Fruit fly (Drosophila melanogaster) whole organism, embryonic: ENCODE data around the gene CG5043.

Experiments
- Abd-B ChIP-seq: fragments of 200-800 bp; sonication (Bioruptor generic); optimal IDR thresholded peaks from 2 replicates; lab custom pipeline; 2018; ENCODE audit warnings: missing biosample characterization, mild to moderate bottlenecking, missing genetic modification characterization, moderate library complexity
- Atf6 ChIP-seq: fragments of 200-800 bp; sonication (Bioruptor generic); IDR thresholded peaks from 2 replicates; pipeline ENCODE4 v1.3.6; 2022; ENCODE audit warnings: missing biosample characterization, missing genetic modification characterization
- Blimp-1 ChIP-seq: fragments of 200-800 bp; sonication (Bioruptor generic); optimal IDR thresholded peaks from 3 replicates; lab custom pipeline; 2018; ENCODE audit warnings: missing biosample characterization, missing genetic modification characterization, mild to moderate bottlenecking, moderate library complexity, missing genetic modification reagents
- BtbVII ChIP-seq: fragments of 200-800 bp; sonication (Bioruptor generic); optimal IDR thresholded peaks from 3 replicates; lab custom pipeline; 2017; ENCODE audit warnings: missing biosample characterization, mild to moderate bottlenecking, missing genetic modification characterization
- CG10267 ChIP-seq: fragments of 200-800 bp; sonication (Bioruptor generic); optimal IDR thresholded peaks from 2 replicates; lab custom pipeline; 2018; ENCODE audit warnings: missing biosample characterization, mild to moderate bottlenecking, missing genetic modification characterization, moderate library complexity
- CG10431 ChIP-seq: fragments of 200-800 bp; sonication (Bioruptor generic); optimal IDR thresholded peaks from 3 replicates; lab custom pipeline; 2018; ENCODE audit warnings: missing biosample characterization, mild to moderate bottlenecking, missing genetic modification characterization
- CG13287 ChIP-seq: fragments of 200-800 bp; sonication (Bioruptor generic); IDR thresholded peaks from 2 replicates; pipeline ENCODE4 v1.3.6; 2022; ENCODE audit warnings: missing biosample characterization, missing genetic modification characterization; ENCODE audit not compliant: partially characterized antibody
- CG13894 ChIP-seq: fragments of 200-800 bp; sonication (Bioruptor generic); optimal IDR thresholded peaks from 3 replicates; lab custom pipeline; 2018; ENCODE audit warnings: missing biosample characterization, mild to moderate bottlenecking, missing genetic modification characterization, moderate library complexity
- CG15011 ChIP-seq: fragments of 200-800 bp; sonication (Bioruptor generic); optimal IDR thresholded peaks from 3 replicates; lab custom pipeline; 2018; ENCODE audit warnings: missing biosample characterization, mild to moderate bottlenecking, missing genetic modification characterization
- CG1603 ChIP-seq: fragments of 200-800 bp; sonication (Bioruptor generic); optimal IDR thresholded peaks from 2 replicates; lab custom pipeline; 2019; ENCODE audit warnings: missing biosample characterization, mild to moderate bottlenecking, missing genetic modification characterization, moderate library complexity
- CG17361 ChIP-seq: fragments of 200-800 bp; sonication (Bioruptor generic); IDR thresholded peaks from 3 replicates; pipeline ENCODE4 v1.3.6; 2022; ENCODE audit warnings: missing biosample characterization, missing genetic modification characterization
- CG17912 ChIP-seq: fragments of 200-800 bp; sonication (Bioruptor generic); optimal IDR thresholded peaks from 2 replicates; lab custom pipeline; 2018; ENCODE audit warnings: missing biosample characterization, mild to moderate bottlenecking, missing genetic modification characterization
- CG18262 ChIP-seq: fragments of 200-800 bp; optimal IDR thresholded peaks from 3 replicates; lab custom pipeline; 2019; ENCODE audit warnings: missing biosample characterization, mild to moderate bottlenecking, missing genetic modification characterization, moderate library complexity
- CG2120 ChIP-seq: fragments of 200-800 bp; sonication (Bioruptor generic); optimal IDR thresholded peaks from 3 replicates; lab custom pipeline; 2016; ENCODE audit warnings: missing biosample characterization, missing genetic modification characterization
- CG33213 ChIP-seq: fragments of 200-800 bp; sonication (Bioruptor generic); optimal IDR thresholded peaks from 3 replicates; lab custom pipeline; 2016; ENCODE audit warnings: missing biosample characterization, missing genetic modification characterization
- CG34376 ChIP-seq: fragments of 200-800 bp; sonication (Bioruptor generic); optimal IDR thresholded peaks from 2 replicates; lab custom pipeline; 2018; ENCODE audit warnings: missing biosample characterization, mild to moderate bottlenecking, missing genetic modification characterization
- CG34422 ChIP-seq: fragments of 200-800 bp; sonication (Bioruptor generic); IDR thresholded peaks from 3 replicates; pipeline ENCODE4 v1.3.6; 2022; ENCODE audit warnings: missing biosample characterization, missing genetic modification characterization
- CG3995 ChIP-seq: fragments of 200-800 bp; sonication (Bioruptor generic); optimal IDR thresholded peaks from 3 replicates; lab custom pipeline; 2016; ENCODE audit warnings: missing biosample characterization, missing genetic modification characterization
- CG4617 ChIP-seq: fragments of 200-800 bp; sonication (Bioruptor generic); optimal IDR thresholded peaks from 3 replicates; lab custom pipeline; 2016; ENCODE audit warnings: missing biosample characterization, missing genetic modification characterization, borderline replicate concordance
- CG6254 ChIP-seq: fragments of 200-800 bp; sonication (Bioruptor generic); optimal IDR thresholded peaks from 3 replicates; lab custom pipeline; 2017; ENCODE audit warnings: mild to moderate bottlenecking, missing biosample characterization, missing genetic modification reagents, missing genetic modification characterization
- CG6654 ChIP-seq: fragments of 200-800 bp; sonication (Bioruptor generic); optimal IDR thresholded peaks from 2 replicates; lab custom pipeline; 2017; ENCODE audit warnings: missing biosample characterization, mild to moderate bottlenecking, missing genetic modification characterization
- CG7963 ChIP-seq: fragments of 200-800 bp; sonication (Bioruptor generic); IDR thresholded peaks from 3 replicates; pipeline ENCODE4 v1.3.6; 2022; ENCODE audit warnings: missing biosample characterization, missing genetic modification characterization; ENCODE audit not compliant: partially characterized antibody
- CG9932 ChIP-seq: fragments of 200-800 bp; sonication (Bioruptor generic); IDR thresholded peaks from 2 replicates; pipeline ENCODE4 v1.3.6; 2022; ENCODE audit warnings: missing biosample characterization, missing genetic modification characterization
- CoRest ChIP-seq: fragments of 200-800 bp; sonication (Bioruptor generic); optimal IDR thresholded peaks from 3 replicates; lab custom pipeline; 2018; ENCODE audit warnings: missing biosample characterization, mild to moderate bottlenecking, missing genetic modification characterization, moderate library complexity
- Doc3 ChIP-seq: fragments of 200-800 bp; sonication (Bioruptor generic); IDR thresholded peaks from 3 replicates; pipeline ENCODE4 v1.3.6; 2022; ENCODE audit warnings: missing biosample characterization, missing genetic modification characterization; ENCODE audit not compliant: partially characterized antibody
- Dp ChIP-seq: fragments of 200-800 bp; sonication (Bioruptor generic); optimal IDR thresholded peaks from 2 replicates; lab custom pipeline; 2018; ENCODE audit warnings: missing biosample characterization, mild to moderate bottlenecking, missing genetic modification characterization, moderate library complexity
- Dref ChIP-seq: fragments of 200-800 bp; sonication (Bioruptor generic); IDR thresholded peaks from 2 replicates; pipeline ENCODE4 v1.3.6; 2022; ENCODE audit warnings: missing biosample characterization, missing genetic modification characterization
- E2f2 ChIP-seq: fragments of 200-800 bp; sonication (Bioruptor generic); IDR thresholded peaks from 2 replicates; pipeline ENCODE4 v1.3.6; 2022; ENCODE audit warnings: missing biosample characterization, missing genetic modification characterization
- Ets97D ChIP-seq: fragments of 200-800 bp; sonication (Bioruptor generic); optimal IDR thresholded peaks from 3 replicates; lab custom pipeline; 2016; ENCODE audit warnings: missing biosample characterization, missing genetic modification characterization
- Hr3 ChIP-seq: fragments of 200-800 bp; sonication (Bioruptor generic); optimal IDR thresholded peaks from 3 replicates; lab custom pipeline; 2016; ENCODE audit warnings: missing biosample characterization, missing genetic modification characterization
- Scr ChIP-seq: fragments of 200-800 bp; sonication (Bioruptor generic); IDR thresholded peaks from 2 replicates; pipeline ENCODE4 v1.3.6; 2022; ENCODE audit warnings: missing biosample characterization, missing genetic modification characterization; ENCODE audit not compliant: partially characterized antibody
- Sry-δ ChIP-seq: fragments of 200-800 bp; sonication (Bioruptor generic); optimal IDR thresholded peaks from 2 replicates; lab custom pipeline; 2016; ENCODE audit warnings: missing biosample characterization, missing genetic modification characterization
- cato ChIP-seq: fragments of 200-800 bp; sonication (Bioruptor generic); optimal IDR thresholded peaks from 2 replicates; lab custom pipeline; 2016; ENCODE audit warnings: missing biosample characterization, missing genetic modification characterization, borderline replicate concordance
- gcm2 ChIP-seq: fragments of 200-800 bp; sonication (Bioruptor generic); optimal IDR thresholded peaks from 2 replicates; lab custom pipeline; 2016; ENCODE audit warnings: missing biosample characterization, missing genetic modification characterization
- grau ChIP-seq: fragments of 200-800 bp; optimal IDR thresholded peaks from 3 replicates; lab custom pipeline; 2019; ENCODE audit warnings: missing biosample characterization, mild to moderate bottlenecking, missing genetic modification characterization, moderate library complexity
- grn ChIP-seq: fragments of 200-800 bp; sonication (Bioruptor generic); optimal IDR thresholded peaks from 3 replicates; lab custom pipeline; 2017; ENCODE audit warnings: missing biosample characterization, missing genetic modification characterization
- hbn ChIP-seq: fragments of 200-800 bp; sonication (Bioruptor generic); IDR thresholded peaks from 2 replicates; pipeline ENCODE4 v1.3.6; 2022; ENCODE audit warnings: missing biosample characterization, missing genetic modification characterization; ENCODE audit not compliant: partially characterized antibody
- nerfin-1 ChIP-seq: fragments of 200-800 bp; sonication (Bioruptor generic); optimal IDR thresholded peaks from 3 replicates; lab custom pipeline; 2019; ENCODE audit warnings: missing biosample characterization, mild to moderate bottlenecking, missing genetic modification characterization, moderate library complexity
- nerfin-2 ChIP-seq: fragments of 200-800 bp; sonication (Bioruptor generic); IDR thresholded peaks from 2 replicates; pipeline ENCODE4 v1.3.6; 2022; ENCODE audit warnings: missing biosample characterization, missing genetic modification characterization; ENCODE audit not compliant: partially characterized antibody
- onecut ChIP-seq: fragments of 200-800 bp; sonication (Bioruptor generic); IDR thresholded peaks from 2 replicates; pipeline ENCODE4 v1.3.6; 2022; ENCODE audit warnings: missing biosample characterization, missing genetic modification characterization
- ssp ChIP-seq: fragments of 200-800 bp; sonication (Bioruptor generic); IDR thresholded peaks from 2 replicates; pipeline ENCODE4 v1.3.6; 2022; ENCODE audit warnings: missing biosample characterization, missing genetic modification characterization
- stwl ChIP-seq: fragments of 200-800 bp; sonication (Bioruptor generic); optimal IDR thresholded peaks from 3 replicates; lab custom pipeline; 2018; ENCODE audit warnings: missing biosample characterization, mild to moderate bottlenecking, missing genetic modification characterization, moderate library complexity
- vnd ChIP-seq: fragments of 200-800 bp; sonication (Bioruptor generic); IDR thresholded peaks from 3 replicates; pipeline ENCODE4 v1.3.6; 2022; ENCODE audit warnings: missing biosample characterization, missing genetic modification characterization; ENCODE audit not compliant: partially characterized antibody
- vvl ChIP-seq: fragments of 200-800 bp; sonication (Bioruptor generic); IDR thresholded peaks from 2 replicates; pipeline ENCODE4 v1.3.6; 2022; ENCODE audit warnings: missing biosample characterization, missing genetic modification characterization
- zen ChIP-seq: fragments of 200-800 bp; sonication (Bioruptor generic); optimal IDR thresholded peaks from 3 replicates; lab custom pipeline; 2018; ENCODE audit warnings: missing biosample characterization, mild to moderate bottlenecking, missing genetic modification characterization, moderate library complexity
- zf30C ChIP-seq: fragments of 200-800 bp; sonication (Bioruptor generic); optimal IDR thresholded peaks from 3 replicates; lab custom pipeline; 2018; ENCODE audit warnings: missing biosample characterization, mild to moderate bottlenecking, missing genetic modification characterization

CG5043 gene

DNA sequence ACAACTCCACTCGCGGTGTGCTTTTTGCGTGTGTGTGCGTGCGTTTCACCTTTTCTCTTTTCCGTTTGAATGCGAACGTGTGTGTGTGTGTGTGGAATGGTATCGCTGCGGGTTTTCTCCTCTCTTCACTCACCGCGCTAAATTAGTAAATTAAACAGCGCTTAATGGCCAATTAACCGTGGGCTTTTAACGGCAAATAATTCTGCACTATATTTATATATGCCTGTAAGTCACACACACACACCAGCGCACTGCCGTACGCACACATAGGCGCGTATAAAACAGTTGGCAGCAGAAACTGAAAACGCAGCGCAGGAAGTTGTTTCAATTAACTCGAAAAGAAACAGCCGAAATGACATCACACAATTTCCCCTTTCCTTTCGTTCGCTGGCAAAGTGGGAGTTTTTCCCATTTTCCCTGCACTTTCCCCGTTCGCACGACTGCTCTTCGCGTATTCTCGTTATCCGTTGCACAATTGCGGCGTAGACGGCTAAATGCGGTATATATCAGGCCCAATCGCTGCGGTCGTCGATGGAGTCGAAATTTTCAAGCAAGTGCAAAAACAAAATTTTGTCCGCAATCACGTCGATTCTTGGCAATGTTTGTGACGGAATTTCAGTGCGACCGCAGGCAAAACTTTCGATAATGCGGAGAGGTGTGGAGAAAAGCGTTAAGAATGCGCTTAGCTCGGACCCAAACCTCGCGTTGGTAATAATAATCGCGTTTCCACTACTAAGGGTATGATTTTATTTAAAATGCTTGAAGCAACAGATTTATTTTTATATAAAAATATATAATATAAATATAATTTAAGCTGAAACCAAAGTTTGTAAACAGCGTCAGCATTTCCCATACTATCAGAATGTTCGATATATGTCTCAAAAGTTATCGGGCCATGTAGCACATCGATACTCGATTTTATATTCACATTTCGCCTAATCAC lies 39.2 kb downstream of the CG5043 start, which contains the start of gene BicD (continued):
- TF ChIP-seq zen (tag; lab: Kevin White, UChicago) (peak; percentile 42), stwl (tag; lab: Kevin White, UChicago) (peak; percentile 79), CG9932 (GFP tag; lab: Robert Waterston, UW) (peak; percentile 23; the same call in 1 of the 2 replicates), Abd-B (GFP tag; lab: Kevin White, UChicago) (peak; percentile 39), Dref (GFP tag; lab: Robert Waterston, UW) (peak; percentile 77), CG13287 (GFP tag; lab: Robert Waterston, UW) (peak; percentile 78), CG13894 (peak; percentile 51), Scr (GFP tag; lab: Robert Waterston, UW) (peak; percentile 70), grau (tag; lab: Kevin White, UChicago) (peak; percentile 20), CG4617 (GFP tag; lab: Kevin White, UChicago) (peak; percentile 38), Blimp-1 (GFP tag; lab: Kevin White, UChicago) (peak; percentile 2), BtbVII (GFP tag; lab: Kevin White, UChicago) (peak; percentile 36), zf30C (GFP tag; lab: Kevin White, UChicago) (no peak), hbn (GFP tag; lab: Robert Waterston, UW) (no peak; the same call in 1 of the 2 replicates), Dp (peak; percentile 46), Atf6 (GFP tag; lab: Robert Waterston, UW) (peak; percentile 17; the same call in 1 of the 2 replicates), grn (no peak), CG17912 (peak; percentile 8), onecut (GFP tag; lab: Robert Waterston, UW) (0 out of 2 replicates have a peak, but pooled peaks have one; percentile 4), E2f2 (GFP tag; lab: Robert Waterston, UW) (peak; percentile 41; the same call in 1 of the 2 replicates), CG6254 (peak; percentile 7), CoRest (peak; percentile 58), CG15011 (GFP tag; lab: Kevin White, UChicago) (no peak), CG7963 (GFP tag; lab: Robert Waterston, UW) (0 out of 3 replicates have a peak, but pooled peaks have one; percentile 9), CG17361 (GFP tag; lab: Robert Waterston, UW) (0 out of 3 replicates have a peak, but pooled peaks have one; percentile 36), nerfin-1 (tag; lab: Kevin White, UChicago) (peak; percentile 99), CG10431 (GFP tag; lab: Kevin White, UChicago) (peak; percentile 61), gcm2 (GFP tag; lab: Kevin White, UChicago) (no peak), nerfin-2 (GFP tag; lab: Robert Waterston, UW) (peak; percentile 45), CG34422 (peak; percentile 59; the same call in 1 of the 3 replicates), Ets97D (GFP tag; lab: Kevin White, UChicago) (peak; percentile 32), Doc3 (peak; percentile 60; the same call in 2 of the 3 replicates), CG33213 (GFP tag; lab: Kevin White, UChicago) (no peak), ssp (GFP tag; lab: Robert Waterston, UW) (peak; percentile 71), CG3995 (GFP tag; lab: Kevin White, UChicago) (peak; percentile 7), CG10267 (peak; percentile 69), Hr3 (GFP tag; lab: Kevin White, UChicago) (peak; percentile 2), CG2120 (peak; percentile 14), vnd (GFP tag; lab: Robert Waterston, UW) (peak; percentile 52; the same call in 2 of the 3 replicates), cato (GFP tag; lab: Kevin White, UChicago) (no peak), vvl (GFP tag; lab: Robert Waterston, UW) (0 out of 2 replicates have a peak, but pooled peaks have one; percentile 23), CG1603 (tag; lab: Kevin White, UChicago) (peak; percentile 35), CG34376 (peak; percentile 28), CG6654 (peak; percentile 14), Sry-δ (peak; percentile 56), CG18262 (tag; lab: Kevin White, UChicago) (peak; percentile 11)
